Worm (Caenorhabditis elegans) whole organism, L4 larva: ENCODE results near the gene F42C5.3.

Experiments used
- F49E8.2 ChIP-seq: sonication (generic microtip); optimal IDR thresholded peaks from 2 replicates; lab custom pipeline; 2016; ENCODE audit warnings: missing compliant biosample characterization, mild to moderate bottlenecking, missing genetic modification characterization, borderline replicate concordance
- T20F7.1 ChIP-seq: fragments of 200-800 bp; sonication (Bioruptor generic); optimal IDR thresholded peaks from 2 replicates; lab custom pipeline; 2018; ENCODE audit warnings: mild to moderate bottlenecking, missing genetic modification characterization, missing compliant biosample characterization
- T26A8.4 ChIP-seq: fragments of 200-800 bp; sonication (Bioruptor generic); IDR thresholded peaks from 2 replicates; pipeline ENCODE4 v1.3.6; 2022; ENCODE audit warnings: missing genetic modification characterization, missing compliant biosample characterization
- Y48G9A.11 ChIP-seq: fragments of 200-800 bp; sonication (Bioruptor generic); IDR thresholded peaks from 2 replicates; pipeline ENCODE4 v1.3.6; 2022; ENCODE audit warnings: missing genetic modification reagents, missing genetic modification characterization, missing compliant biosample characterization
- Y5F2A.4 ChIP-seq: fragments of 200-800 bp; sonication (Bioruptor generic); optimal IDR thresholded peaks from 2 replicates; lab custom pipeline; 2018; ENCODE audit warnings: mild to moderate bottlenecking, missing genetic modification characterization, missing compliant biosample characterization
- ZK337.2 ChIP-seq: fragments of 200-800 bp; sonication (Bioruptor generic); IDR thresholded peaks from 2 replicates; pipeline ENCODE4 v1.3.6; 2022; ENCODE audit warnings: missing genetic modification reagents, missing genetic modification characterization, missing compliant biosample characterization
- aha-1 ChIP-seq: fragments of 150-350 bp; peaks from one replicate; lab custom pipeline; 2014; ENCODE audit warnings: missing biosample characterization, missing genetic modification characterization
- ama-1 ChIP-seq: fragments of 150-350 bp; optimal IDR thresholded peaks from 2 replicates; lab custom pipeline; 2014; ENCODE audit warnings: inconsistent platforms, mixed read lengths
- arid-1 ChIP-seq: fragments of 200-800 bp; sonication (Bioruptor generic); conservative IDR thresholded peaks from 2 replicates; pipeline ENCODE4 v1.3.6; 2022; ENCODE audit warnings: missing genetic modification reagents, missing genetic modification characterization, missing compliant biosample characterization
- cey-2 ChIP-seq: sonication (generic microtip); optimal IDR thresholded peaks from 3 replicates; lab custom pipeline; 2017; ENCODE audit warnings: missing genetic modification characterization, mild to moderate bottlenecking, missing compliant biosample characterization, antibody characterized with exemption, borderline replicate concordance; ENCODE audit not compliant: insufficient read depth
- daf-16 ChIP-seq, 3 experiments: sonication (generic microtip); optimal IDR thresholded peaks; 2 replicates each; lab custom pipeline; 2016 to 2017; ENCODE audit warnings: missing genetic modification characterization in 3 of 3, missing genetic modification reagents in 3 of 3, mild to moderate bottlenecking in 2 of 3, missing compliant biosample characterization in 2 of 3, missing biosample characterization in 1 of 3, moderate library complexity in 1 of 3
- daf-8 ChIP-seq: fragments of 200-800 bp; sonication (Bioruptor generic); IDR thresholded peaks from 2 replicates; pipeline ENCODE4 v1.3.6; 2022; ENCODE audit warnings: missing genetic modification characterization, missing compliant biosample characterization
- dmd-6 ChIP-seq: fragments of 200-800 bp; sonication (Bioruptor generic); IDR thresholded peaks from 2 replicates; pipeline ENCODE4 v1.3.6; 2022; ENCODE audit warnings: missing genetic modification reagents, missing genetic modification characterization, missing compliant biosample characterization
- dmd-9 ChIP-seq: fragments of 200-800 bp; sonication (Bioruptor generic); IDR thresholded peaks from 2 replicates; pipeline ENCODE4 v1.3.6; 2022; ENCODE audit warnings: missing genetic modification reagents, missing genetic modification characterization, missing compliant biosample characterization
- dve-1 ChIP-seq: sonication (generic microtip); optimal IDR thresholded peaks from 2 replicates; lab custom pipeline; 2017; ENCODE audit warnings: antibody characterized with exemption, mild to moderate bottlenecking, missing genetic modification characterization, missing compliant biosample characterization; ENCODE audit not compliant: insufficient read depth
- egl-27 ChIP-seq: sonication (generic microtip); optimal IDR thresholded peaks from 3 replicates; lab custom pipeline; 2017; ENCODE audit warnings: missing biosample characterization, missing genetic modification reagents, missing genetic modification characterization
- gei-8 ChIP-seq: fragments of 200-800 bp; sonication (Bioruptor generic); optimal IDR thresholded peaks from 2 replicates; lab custom pipeline; 2018; ENCODE audit warnings: mild to moderate bottlenecking, missing genetic modification characterization, missing compliant biosample characterization
- hlh-11 ChIP-seq: fragments of 200-800 bp; sonication (Bioruptor generic); optimal IDR thresholded peaks from 2 replicates; lab custom pipeline; 2018; ENCODE audit warnings: mild to moderate bottlenecking, missing genetic modification characterization, missing compliant biosample characterization
- lin-38 ChIP-seq: fragments of 200-800 bp; sonication (Bioruptor generic); IDR thresholded peaks from 2 replicates; pipeline ENCODE4 v1.3.6; 2022; ENCODE audit warnings: missing genetic modification reagents, missing genetic modification characterization, missing compliant biosample characterization
- lir-3 ChIP-seq: sonication (generic microtip); optimal IDR thresholded peaks from 2 replicates; lab custom pipeline; 2016; ENCODE audit warnings: mild to moderate bottlenecking, missing genetic modification characterization, missing compliant biosample characterization
- madf-5 ChIP-seq, 2 experiments: fragments of 200-800 bp; sonication (Bioruptor generic); IDR thresholded peaks; 2 replicates each; pipeline ENCODE4 v1.3.6; 2022; ENCODE audit warnings: missing compliant biosample characterization in 2 of 2, missing genetic modification characterization in 2 of 2
- mdl-1 ChIP-seq, 2 experiments: fragments of 150-350 bp in 1 of 2; sonication (generic microtip) in 1 of 2; optimal IDR thresholded peaks; 2 replicates each; lab custom pipeline; 2014 to 2017; ENCODE audit warnings: missing biosample characterization in 2 of 2, missing genetic modification characterization in 2 of 2
- mdt-29 ChIP-seq: fragments of 200-800 bp; sonication (Bioruptor generic); IDR thresholded peaks from 2 replicates; pipeline ENCODE4 v1.3.6; 2022; ENCODE audit warnings: missing genetic modification reagents, missing genetic modification characterization, missing compliant biosample characterization
- mep-1 ChIP-seq: fragments of 150-350 bp; sonication (generic microtip); optimal IDR thresholded peaks from 3 replicates; lab custom pipeline; 2014; ENCODE audit warnings: missing biosample characterization, missing genetic modification characterization
- mes-2 ChIP-seq: sonication (generic microtip); optimal IDR thresholded peaks from 2 replicates; lab custom pipeline; 2016; ENCODE audit warnings: missing genotype, mild to moderate bottlenecking, missing genetic modification characterization, missing compliant biosample characterization; ENCODE audit not compliant: poor library complexity, severe bottlenecking
- nhr-10 ChIP-seq: fragments of 150-350 bp; optimal IDR thresholded peaks from 2 replicates; lab custom pipeline; 2014; ENCODE audit warnings: missing biosample characterization, missing genetic modification characterization
- nhr-102 ChIP-seq: sonication (generic microtip); optimal IDR thresholded peaks from 2 replicates; lab custom pipeline; 2016; ENCODE audit warnings: mild to moderate bottlenecking, missing genetic modification characterization, moderate library complexity, missing compliant biosample characterization
- nhr-28 ChIP-seq: fragments of 150-350 bp; optimal IDR thresholded peaks from 2 replicates; lab custom pipeline; 2014; ENCODE audit warnings: missing biosample characterization, missing genetic modification characterization
- nhr-42 ChIP-seq: fragments of 200-800 bp; sonication (Bioruptor generic); IDR thresholded peaks from 2 replicates; pipeline ENCODE4 v1.3.6; 2022; ENCODE audit warnings: missing genetic modification characterization, missing compliant biosample characterization
- nhr-76 ChIP-seq: fragments of 150-350 bp; optimal IDR thresholded peaks from 2 replicates; lab custom pipeline; 2014; ENCODE audit warnings: missing biosample characterization, missing genetic modification characterization
- pqm-1 ChIP-seq: sonication (generic microtip); optimal IDR thresholded peaks from 2 replicates; lab custom pipeline; 2017; ENCODE audit warnings: missing biosample characterization, missing genetic modification characterization
- saeg-2 ChIP-seq: fragments of 200-800 bp; sonication (Bioruptor generic); IDR thresholded peaks from 2 replicates; pipeline ENCODE4 v1.3.6; 2022; ENCODE audit warnings: missing genetic modification reagents, missing genetic modification characterization, missing compliant biosample characterization
- sdz-12 ChIP-seq: fragments of 200-800 bp; sonication (Bioruptor generic); optimal IDR thresholded peaks from 2 replicates; lab custom pipeline; 2018; ENCODE audit warnings: mild to moderate bottlenecking, missing genetic modification characterization, missing compliant biosample characterization
- set-16 ChIP-seq: fragments of 200-800 bp; sonication (Bioruptor generic); IDR thresholded peaks from 2 replicates; pipeline ENCODE4 v1.3.6; 2022; ENCODE audit warnings: missing genetic modification reagents, missing genetic modification characterization, missing compliant biosample characterization
- snpc-1.2 ChIP-seq: fragments of 200-800 bp; sonication (Bioruptor generic); IDR thresholded peaks from 2 replicates; pipeline ENCODE4 v1.3.6; 2022; ENCODE audit warnings: missing genetic modification reagents, missing genetic modification characterization, missing compliant biosample characterization
- tag-97 ChIP-seq: fragments of 200-800 bp; sonication (Bioruptor generic); IDR thresholded peaks from 2 replicates; pipeline ENCODE4 v1.3.6; 2022; ENCODE audit warnings: missing genetic modification characterization, missing compliant biosample characterization
- unc-39 ChIP-seq: sonication (generic microtip); optimal IDR thresholded peaks from 2 replicates; lab custom pipeline; 2017; ENCODE audit warnings: missing biosample characterization, missing genetic modification characterization
- unc-62 ChIP-seq, 3 experiments: fragments of 150-350 bp in 1 of 3; sonication (generic microtip); optimal IDR thresholded peaks in 2 of 3; peaks in 1 of 3; 1 replicate in 1 of 3; 2 replicates in 2 of 3; lab custom pipeline; 2014 to 2017; ENCODE audit warnings: missing biosample characterization in 3 of 3, missing genetic modification characterization in 3 of 3, missing genetic modification reagents in 3 of 3, missing genotype in 1 of 3
- zag-1 ChIP-seq: fragments of 150-350 bp; optimal IDR thresholded peaks from 2 replicates; lab custom pipeline; 2014; ENCODE audit warnings: missing biosample characterization, missing genetic modification characterization
- zfp-3 ChIP-seq: fragments of 200-800 bp; sonication (Bioruptor generic); conservative IDR thresholded peaks from 2 replicates; pipeline ENCODE4 v1.3.6; 2022; ENCODE audit warnings: missing genetic modification reagents, missing genetic modification characterization, missing compliant biosample characterization
- zip-11 ChIP-seq: fragments of 200-800 bp; sonication (Bioruptor generic); IDR thresholded peaks from 2 replicates; pipeline ENCODE4 v1.3.6; 2022; ENCODE audit warnings: missing genetic modification characterization, missing compliant biosample characterization
- ztf-7 ChIP-seq: fragments of 150-350 bp; optimal IDR thresholded peaks from 2 replicates; lab custom pipeline; 2014; ENCODE audit warnings: missing biosample characterization, missing genetic modification characterization

Gene F42C5.3

ce11 chrIV:7325698-7326097, 38.3 kb upstream of the F42C5.3 start:
- TF ChIP-seq tag-97 (no peak), dmd-6 (GFP tag; lab: Robert Waterston, UW) (peak; percentile 56), pqm-1 (tag; lab: Kevin White, UChicago) (peak; percentile 77), hlh-11 (tag; lab: Kevin White, UChicago) (peak; percentile 31), dve-1 (tag; lab: Kevin White, UChicago) (peak; percentile 37), unc-62 (GFP tag; optimal IDR thresholded peaks at IDR 0.05 in 1 of 2; lab: Kevin White, UChicago) (peak in 1 of 2 experiments; percentile 74), unc-62 (tag; optimal IDR thresholded peaks at IDR 0.05; lab: Kevin White, UChicago) (no peak), daf-16 (GFP tag; optimal IDR thresholded peaks at IDR 0.05; lab: Kevin White, UChicago) (no peak), daf-16 (tag; optimal IDR thresholded peaks at IDR 0.05; lab: Kevin White, UChicago) (peak; percentile 50), nhr-102 (no peak), nhr-28 (tag; lab: Kevin White, UChicago) (peak; percentile 36), aha-1 (peak; percentile 62), set-16 (no peak)
- TF ChIP-seq, all 104 proteins: peak for 8

DNA sequence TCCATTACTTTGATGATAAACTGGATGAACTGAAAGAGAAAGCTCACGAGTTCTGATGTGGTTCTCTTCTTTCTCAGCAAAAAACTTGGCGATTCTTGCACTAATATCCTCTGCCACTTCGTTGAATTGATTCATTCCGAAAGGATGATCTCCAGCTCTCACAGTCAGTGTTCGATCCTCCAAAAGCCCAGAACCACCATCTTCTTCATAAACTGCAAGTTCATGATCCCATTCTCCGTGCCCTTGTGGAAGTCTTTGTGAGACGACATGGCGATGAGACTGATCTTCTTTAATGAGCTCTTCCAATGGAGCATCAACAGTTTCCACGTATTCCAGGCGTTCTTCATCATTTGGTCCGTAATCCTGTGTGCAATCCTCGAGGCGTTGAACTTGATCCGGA, 37.5 kb upstream of the F42C5.3 start:
- no peak for TF ChIP-seq snpc-1.2 (GFP tag; lab: Robert Waterston, UW)
- TF ChIP-seq dmd-9 (GFP tag; lab: Robert Waterston, UW): no peak
- peak in 1 of 2 experiments; percentile 98 for TF ChIP-seq unc-62 (GFP tag; optimal IDR thresholded peaks at IDR 0.05 in 1 of 2; lab: Kevin White, UChicago)
- TF ChIP-seq unc-62 (tag; optimal IDR thresholded peaks at IDR 0.05; lab: Kevin White, UChicago): no peak
- no peak for TF ChIP-seq zip-11 (GFP tag; lab: Robert Waterston, UW)

DNA sequence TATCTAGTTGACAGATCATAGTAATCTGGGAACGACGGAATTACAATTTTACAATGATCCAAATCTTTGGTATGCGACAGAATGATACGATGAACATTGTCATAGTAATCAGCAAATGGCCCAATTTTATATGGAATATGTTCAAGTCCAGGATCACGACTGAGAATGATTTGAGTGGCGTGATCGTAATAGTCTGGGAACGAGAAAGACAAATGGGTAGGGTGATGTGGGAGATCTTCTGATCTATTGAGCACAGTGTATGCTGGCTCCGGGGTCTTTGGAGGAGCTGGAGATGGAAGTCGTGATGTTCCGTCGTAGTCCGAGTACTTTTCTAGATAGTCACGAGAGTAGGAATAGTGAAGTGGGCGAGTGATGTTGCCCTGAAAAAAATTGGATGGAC, 36.5 kb upstream of the F42C5.3 start:
- TF ChIP-seq zfp-3 (GFP tag; lab: Robert Waterston, UW) (no peak), madf-5 (GFP tag; IDR thresholded peaks at IDR 0.05; lab: Robert Waterston, UW) (no peak), aha-1 (peak; percentile 90), cey-2 (tag; lab: Kevin White, UChicago) (no peak), unc-39 (tag; lab: Kevin White, UChicago) (no peak), ztf-7 (tag; lab: Kevin White, UChicago) (no peak)

ce11 chrIV:7320688-7321087, 33.3 kb upstream of the F42C5.3 start:
- TF ChIP-seq unc-62 (GFP tag; optimal IDR thresholded peaks at IDR 0.05 in 1 of 2; lab: Kevin White, UChicago): peak in 1 of 2 experiments; percentile 92
- TF ChIP-seq unc-62 (tag; optimal IDR thresholded peaks at IDR 0.05; lab: Kevin White, UChicago): no peak
- TF ChIP-seq nhr-10: no peak
- TF ChIP-seq, all 104 proteins: peak for 1

- TF ChIP-seq F49E8.2 (tag; lab: Kevin White, UChicago) (no peak), Y48G9A.11 (GFP tag; lab: Robert Waterston, UW) (no peak), mdt-29 (GFP tag; lab: Robert Waterston, UW) (no peak), egl-27 (tag; lab: Kevin White, UChicago) (no peak), ama-1 (lab: Kevin White, UChicago) (no peak), Y5F2A.4 (GFP tag; lab: Kevin White, UChicago) (no peak), lin-38 (GFP tag; lab: Robert Waterston, UW) (no peak), mdl-1 (tag; optimal IDR thresholded peaks at IDR 0.05; lab: Kevin White, UChicago) (peak; percentile 92 to 96), mep-1 (tag; lab: Kevin White, UChicago) (peak; percentile 86), T26A8.4 (GFP tag; lab: Robert Waterston, UW) (peak; percentile 77), ztf-7 (tag; lab: Kevin White, UChicago) (peak; percentile 12), sdz-12 (GFP tag; lab: Kevin White, UChicago) (no peak), saeg-2 (GFP tag; lab: Robert Waterston, UW) (0 out of 2 replicates have a peak, but pooled peaks have one; percentile 22), nhr-76 (tag; lab: Kevin White, UChicago) (no peak), ZK337.2 (GFP tag; lab: Robert Waterston, UW) (no peak), arid-1 (GFP tag; lab: Robert Waterston, UW) (peak; percentile 48; the same call in 1 of the 2 replicates), gei-8 (GFP tag; lab: Kevin White, UChicago) (peak; percentile 66), nhr-42 (no peak), mes-2 (peak; percentile 44), lir-3 (no peak), T20F7.1 (peak; percentile 55), daf-8 (no peak), snpc-1.2 (GFP tag; lab: Robert Waterston, UW) (no peak), zag-1 (tag; lab: Kevin White, UChicago) (no peak)
Measured at ce11 chrIV:7319931-7320435, 32.6 kb upstream of the F42C5.3 start.
